Fruit fly (Drosophila melanogaster) whole organism, embryonic: ENCODE measurements around the gene CG42488.

Source experiments
- Adf1 ChIP-seq: fragments of 200-800 bp; sonication (Bioruptor generic); IDR thresholded peaks from 2 replicates; pipeline ENCODE4 v1.3.6; 2022; ENCODE audit warnings: missing biosample characterization, missing genetic modification characterization
- Aef1 ChIP-seq: fragments of 200-800 bp; sonication (Bioruptor generic); IDR thresholded peaks from 3 replicates; pipeline ENCODE4 v1.3.6; 2022; ENCODE audit warnings: missing biosample characterization, missing genetic modification characterization
- BEAF-32 ChIP-seq: fragments of 200-800 bp; sonication (Bioruptor generic); optimal IDR thresholded peaks from 3 replicates; lab custom pipeline; 2017; ENCODE audit warnings: missing biosample characterization, missing genetic modification characterization, mild to moderate bottlenecking, moderate library complexity, missing genetic modification reagents
- Blimp-1 ChIP-seq: fragments of 200-800 bp; sonication (Bioruptor generic); optimal IDR thresholded peaks from 3 replicates; lab custom pipeline; 2018; ENCODE audit warnings: missing biosample characterization, missing genetic modification characterization, mild to moderate bottlenecking, moderate library complexity, missing genetic modification reagents
- CG10147 ChIP-seq: fragments of 200-800 bp; sonication (Bioruptor generic); optimal IDR thresholded peaks from 2 replicates; lab custom pipeline; 2019; ENCODE audit warnings: missing biosample characterization, mild to moderate bottlenecking, missing genetic modification characterization, moderate library complexity
- CG11695 ChIP-seq: fragments of 200-800 bp; sonication (Bioruptor generic); IDR thresholded peaks from 3 replicates; pipeline ENCODE4 v1.3.6; 2022; ENCODE audit warnings: missing biosample characterization, missing genetic modification characterization
- CG12659 ChIP-seq: fragments of 200-800 bp; sonication (Bioruptor generic); optimal IDR thresholded peaks from 3 replicates; lab custom pipeline; 2017; ENCODE audit warnings: mild to moderate bottlenecking, missing biosample characterization, missing genetic modification reagents, missing genetic modification characterization
- CG12942 ChIP-seq: fragments of 200-800 bp; sonication (Bioruptor generic); optimal IDR thresholded peaks from 3 replicates; lab custom pipeline; 2016; ENCODE audit warnings: missing biosample characterization, missing genetic modification characterization
- CG13296 ChIP-seq: fragments of 200-800 bp; sonication (Bioruptor generic); optimal IDR thresholded peaks from 3 replicates; lab custom pipeline; 2018; ENCODE audit warnings: missing biosample characterization, mild to moderate bottlenecking, missing genetic modification characterization
- CG17568 ChIP-seq: fragments of 200-800 bp; sonication (Bioruptor generic); optimal IDR thresholded peaks from 2 replicates; lab custom pipeline; 2018; ENCODE audit warnings: missing biosample characterization, mild to moderate bottlenecking, missing genetic modification characterization, moderate library complexity
- CG17612 ChIP-seq: fragments of 200-800 bp; sonication (Bioruptor generic); IDR thresholded peaks from 2 replicates; pipeline ENCODE4 v1.3.6; 2022; ENCODE audit warnings: missing biosample characterization, missing genetic modification characterization
- CG18262 ChIP-seq: fragments of 200-800 bp; optimal IDR thresholded peaks from 3 replicates; lab custom pipeline; 2019; ENCODE audit warnings: missing biosample characterization, mild to moderate bottlenecking, missing genetic modification characterization, moderate library complexity
- CG2712 ChIP-seq: fragments of 200-800 bp; optimal IDR thresholded peaks from 3 replicates; lab custom pipeline; 2019; ENCODE audit warnings: missing biosample characterization, mild to moderate bottlenecking, missing genetic modification characterization, moderate library complexity
- CG3163 ChIP-seq: fragments of 200-800 bp; sonication (Bioruptor generic); optimal IDR thresholded peaks from 3 replicates; lab custom pipeline; 2016; ENCODE audit warnings: missing biosample characterization, missing genetic modification characterization
- CG34224 ChIP-seq: fragments of 200-800 bp; sonication (Bioruptor generic); IDR thresholded peaks from 3 replicates; pipeline ENCODE4 v1.3.6; 2022; ENCODE audit warnings: missing biosample characterization, missing genetic modification characterization; ENCODE audit not compliant: partially characterized antibody
- CG3838 ChIP-seq: fragments of 200-800 bp; sonication (Bioruptor generic); optimal IDR thresholded peaks from 3 replicates; lab custom pipeline; 2016; ENCODE audit warnings: missing biosample characterization, missing genetic modification characterization
- CG3847 ChIP-seq: fragments of 200-800 bp; sonication (Bioruptor generic); IDR thresholded peaks from 2 replicates; pipeline ENCODE4 v1.3.6; 2022; ENCODE audit warnings: missing biosample characterization, missing genetic modification characterization
- CG4617 ChIP-seq: fragments of 200-800 bp; sonication (Bioruptor generic); optimal IDR thresholded peaks from 3 replicates; lab custom pipeline; 2016; ENCODE audit warnings: missing biosample characterization, missing genetic modification characterization, borderline replicate concordance
- CG4854 ChIP-seq: fragments of 200-800 bp; sonication (Bioruptor generic); optimal IDR thresholded peaks from 2 replicates; lab custom pipeline; 2016; ENCODE audit warnings: missing biosample characterization, missing genetic modification characterization, inconsistent platforms
- CG6683 ChIP-seq: fragments of 200-800 bp; sonication (Bioruptor generic); optimal IDR thresholded peaks from 2 replicates; lab custom pipeline; 2017; ENCODE audit warnings: missing biosample characterization, mild to moderate bottlenecking, missing genetic modification characterization, missing genetic modification reagents
- CG6765 ChIP-seq: fragments of 200-800 bp; sonication (Bioruptor generic); optimal IDR thresholded peaks from 3 replicates; lab custom pipeline; 2017; ENCODE audit warnings: missing biosample characterization, mild to moderate bottlenecking, missing genetic modification characterization
- CG6791 ChIP-seq: fragments of 200-800 bp; sonication (Bioruptor generic); IDR thresholded peaks from 3 replicates; pipeline ENCODE4 v1.3.6; 2022; ENCODE audit warnings: missing biosample characterization, missing genetic modification characterization; ENCODE audit not compliant: partially characterized antibody
- CG7839 ChIP-seq: fragments of 200-800 bp; sonication (Bioruptor generic); optimal IDR thresholded peaks from 3 replicates; lab custom pipeline; 2018; ENCODE audit warnings: missing biosample characterization, mild to moderate bottlenecking, missing genetic modification characterization, moderate library complexity
- CG7987 ChIP-seq: fragments of 200-800 bp; sonication (Bioruptor generic); optimal IDR thresholded peaks from 2 replicates; lab custom pipeline; 2018; ENCODE audit warnings: missing biosample characterization, mild to moderate bottlenecking, missing genetic modification characterization, moderate library complexity
- CG8359 ChIP-seq: fragments of 200-800 bp; sonication (Bioruptor generic); optimal IDR thresholded peaks from 2 replicates; lab custom pipeline; 2017; ENCODE audit warnings: missing biosample characterization, mild to moderate bottlenecking, missing genetic modification characterization, borderline replicate concordance
- Deaf1 ChIP-seq: fragments of 200-800 bp; optimal IDR thresholded peaks from 3 replicates; lab custom pipeline; 2019; ENCODE audit warnings: missing biosample characterization, mild to moderate bottlenecking, missing genetic modification characterization, moderate library complexity
- GATAe ChIP-seq: fragments of 200-800 bp; sonication (Bioruptor generic); conservative IDR thresholded peaks from 2 replicates; pipeline ENCODE4 v1.3.6; 2022; ENCODE audit warnings: missing biosample characterization, missing genetic modification characterization
- Hr39 ChIP-seq: fragments of >200 bp; optimal IDR thresholded peaks from 2 replicates; lab custom pipeline; 2017
- Max ChIP-seq: fragments of 200-800 bp; sonication (Bioruptor generic); optimal IDR thresholded peaks from 2 replicates; lab custom pipeline; 2016; ENCODE audit warnings: missing biosample characterization, mild to moderate bottlenecking, missing genetic modification characterization
- NC2β ChIP-seq: fragments of 200-800 bp; sonication (Bioruptor generic); optimal IDR thresholded peaks from 2 replicates; lab custom pipeline; 2016; ENCODE audit warnings: missing biosample characterization, missing genetic modification characterization
- Ravus ChIP-seq: fragments of 200-800 bp; sonication (Bioruptor generic); IDR thresholded peaks from 2 replicates; pipeline ENCODE4 v1.3.6; 2022; ENCODE audit warnings: missing biosample characterization, missing genetic modification characterization
- btn ChIP-seq: fragments of 200-800 bp; sonication (Bioruptor generic); optimal IDR thresholded peaks from 2 replicates; lab custom pipeline; 2016; ENCODE audit warnings: missing biosample characterization, missing genetic modification characterization
- corto ChIP-seq: fragments of 200-800 bp; sonication (Bioruptor generic); optimal IDR thresholded peaks from 2 replicates; lab custom pipeline; 2016; ENCODE audit warnings: missing biosample characterization, mild to moderate bottlenecking, missing genetic modification characterization, moderate library complexity
- cwo ChIP-seq: fragments of 200-800 bp; sonication (Bioruptor generic); optimal IDR thresholded peaks from 3 replicates; lab custom pipeline; 2017; ENCODE audit warnings: missing biosample characterization, missing genetic modification characterization, mild to moderate bottlenecking, moderate library complexity, missing genetic modification reagents
- esg ChIP-seq: fragments of 200-800 bp; sonication (Bioruptor generic); conservative IDR thresholded peaks from 2 replicates; pipeline ENCODE4 v1.3.6; 2022; ENCODE audit warnings: missing biosample characterization, missing genetic modification characterization
- eyg ChIP-seq: fragments of 200-800 bp; sonication (Bioruptor generic); optimal IDR thresholded peaks from 3 replicates; lab custom pipeline; 2016; ENCODE audit warnings: missing biosample characterization, missing genetic modification characterization
- hb ChIP-seq: fragments of 200-800 bp; sonication (Bioruptor generic); IDR thresholded peaks from 3 replicates; pipeline ENCODE4 v1.3.6; 2022; ENCODE audit warnings: missing biosample characterization, missing genetic modification characterization; ENCODE audit not compliant: partially characterized antibody
- kah ChIP-seq: fragments of 200-800 bp; sonication (Bioruptor generic); optimal IDR thresholded peaks from 2 replicates; lab custom pipeline; 2018; ENCODE audit warnings: missing biosample characterization, mild to moderate bottlenecking, missing genetic modification characterization
- lbe ChIP-seq: fragments of 200-800 bp; sonication (Bioruptor generic); optimal IDR thresholded peaks from 2 replicates; lab custom pipeline; 2016; ENCODE audit warnings: missing biosample characterization, mild to moderate bottlenecking, missing genetic modification characterization
- lilli ChIP-seq: fragments of 200-800 bp; sonication (Bioruptor generic); optimal IDR thresholded peaks from 3 replicates; lab custom pipeline; 2016; ENCODE audit warnings: missing biosample characterization, missing genetic modification characterization
- lmd ChIP-seq: fragments of 200-800 bp; sonication (Bioruptor generic); IDR thresholded peaks from 2 replicates; pipeline ENCODE4 v1.3.6; 2022; ENCODE audit warnings: missing biosample characterization, missing genetic modification characterization
- luna ChIP-seq: fragments of 200-800 bp; sonication (Bioruptor generic); optimal IDR thresholded peaks from 2 replicates; lab custom pipeline; 2016; ENCODE audit warnings: missing biosample characterization, missing genetic modification characterization
- odd ChIP-seq: fragments of 200-800 bp; sonication (Bioruptor generic); optimal IDR thresholded peaks from 2 replicates; lab custom pipeline; 2017; ENCODE audit warnings: missing biosample characterization, mild to moderate bottlenecking, missing genetic modification characterization
- p53 ChIP-seq: fragments of 200-800 bp; sonication (Bioruptor generic); optimal IDR thresholded peaks from 2 replicates; lab custom pipeline; 2016; ENCODE audit warnings: missing biosample characterization, missing genetic modification characterization
- psq ChIP-seq: fragments of 200-800 bp; sonication (Bioruptor generic); optimal IDR thresholded peaks from 2 replicates; lab custom pipeline; 2017; ENCODE audit warnings: missing biosample characterization, missing genetic modification characterization
- rib ChIP-seq: fragments of 200-800 bp; sonication (Bioruptor generic); IDR thresholded peaks from 2 replicates; pipeline ENCODE4 v1.3.6; 2022; ENCODE audit warnings: missing biosample characterization, missing genetic modification characterization
- sd ChIP-seq: fragments of 200-800 bp; sonication (Bioruptor generic); optimal IDR thresholded peaks from 3 replicates; lab custom pipeline; 2018; ENCODE audit warnings: missing biosample characterization, mild to moderate bottlenecking, missing genetic modification characterization, moderate library complexity
- ssp ChIP-seq: fragments of 200-800 bp; sonication (Bioruptor generic); IDR thresholded peaks from 2 replicates; pipeline ENCODE4 v1.3.6; 2022; ENCODE audit warnings: missing biosample characterization, missing genetic modification characterization
- stwl ChIP-seq: fragments of 200-800 bp; sonication (Bioruptor generic); optimal IDR thresholded peaks from 3 replicates; lab custom pipeline; 2018; ENCODE audit warnings: missing biosample characterization, mild to moderate bottlenecking, missing genetic modification characterization, moderate library complexity
- unpg ChIP-seq: fragments of 200-800 bp; sonication (Bioruptor generic); optimal IDR thresholded peaks from 3 replicates; lab custom pipeline; 2018; ENCODE audit warnings: missing biosample characterization, mild to moderate bottlenecking, missing genetic modification characterization, moderate library complexity
- wor ChIP-seq: fragments of 200-800 bp; sonication (Bioruptor generic); IDR thresholded peaks from 2 replicates; pipeline ENCODE4 v1.3.6; 2022; ENCODE audit warnings: missing biosample characterization, missing genetic modification characterization
- yki ChIP-seq: fragments of >200 bp; optimal IDR thresholded peaks from 3 replicates; lab custom pipeline; 2018

Gene CG42488

DNA sequence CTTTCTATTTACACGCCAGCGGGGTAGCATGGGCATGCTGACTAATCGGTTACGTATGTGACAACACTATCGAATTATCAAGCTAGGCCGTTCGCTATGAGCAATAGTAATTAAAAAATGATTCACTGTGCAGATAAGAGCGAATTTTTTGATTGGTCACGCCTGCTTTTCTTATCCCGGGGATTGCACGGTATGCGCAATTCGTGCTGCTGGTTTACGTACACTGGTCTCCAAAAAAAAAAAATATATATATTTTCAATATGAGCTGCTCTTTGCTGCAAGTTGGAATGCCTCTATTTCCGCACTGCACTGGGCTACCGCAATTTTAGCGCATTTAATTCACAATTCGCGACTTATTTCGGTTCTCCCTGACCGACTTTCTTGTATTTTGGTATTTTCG, 7.5 kb downstream of the CG42488 start (continued):
- TF ChIP-seq CG3838 (GFP tag; lab: Kevin White, UChicago) = no peak
- no peak for TF ChIP-seq wor
- no peak for TF ChIP-seq CG17568 (GFP tag; lab: Kevin White, UChicago)
- no peak for TF ChIP-seq CG11695 (GFP tag; lab: Robert Waterston, UW)
- no peak for TF ChIP-seq yki
- TF ChIP-seq p53 (GFP tag; lab: Kevin White, UChicago) = no peak
- no peak for TF ChIP-seq hb (GFP tag; lab: Robert Waterston, UW)
- TF ChIP-seq CG4617 (GFP tag; lab: Kevin White, UChicago) = peak; percentile 39
- no peak for TF ChIP-seq CG4854 (GFP tag; lab: Kevin White, UChicago)
- no peak for TF ChIP-seq kah (GFP tag; lab: Kevin White, UChicago)
- no peak for TF ChIP-seq CG10147 (GFP tag; lab: Kevin White, UChicago)
- no peak for TF ChIP-seq CG6683 (GFP tag; lab: Kevin White, UChicago)
- no peak for TF ChIP-seq cwo (GFP tag; lab: Kevin White, UChicago)
- TF ChIP-seq CG13296 (GFP tag; lab: Kevin White, UChicago) = no peak
- TF ChIP-seq CG17612 = no peak
- TF ChIP-seq CG7839 (tag; lab: Kevin White, UChicago) = peak; percentile 30
- no peak for TF ChIP-seq GATAe (GFP tag; lab: Robert Waterston, UW)
- no peak for TF ChIP-seq CG3847 (GFP tag; lab: Robert Waterston, UW)
- peak; percentile 40 for TF ChIP-seq unpg
- no peak for TF ChIP-seq Hr39 (lab: Kevin White, UChicago)
- TF ChIP-seq Max (GFP tag; lab: Kevin White, UChicago) = no peak
- TF ChIP-seq stwl (tag; lab: Kevin White, UChicago) = no peak
- TF ChIP-seq ssp = no peak
- TF ChIP-seq NC2β (GFP tag; lab: Kevin White, UChicago) = no peak
- TF ChIP-seq btn = no peak
- TF ChIP-seq lmd = peak; percentile 34; the same call in 1 of the 2 replicates
- no peak for TF ChIP-seq CG6765 (GFP tag; lab: Kevin White, UChicago)
- TF ChIP-seq luna (GFP tag; lab: Kevin White, UChicago) = no peak
- TF ChIP-seq eyg (GFP tag; lab: Kevin White, UChicago) = no peak
- no peak for TF ChIP-seq CG34224 (GFP tag; lab: Robert Waterston, UW)
- TF ChIP-seq CG18262 (tag; lab: Kevin White, UChicago) = no peak
- no peak for TF ChIP-seq corto
- TF ChIP-seq esg (GFP tag; lab: Robert Waterston, UW) = peak; percentile 35
- no peak for TF ChIP-seq lilli (GFP tag; lab: Kevin White, UChicago)
- no peak for TF ChIP-seq odd (GFP tag; lab: Kevin White, UChicago)
- TF ChIP-seq BEAF-32 (GFP tag; lab: Kevin White, UChicago) = no peak
- no peak for TF ChIP-seq CG7987 (GFP tag; lab: Kevin White, UChicago)
- no peak for TF ChIP-seq Ravus (GFP tag; lab: Robert Waterston, UW)
- TF ChIP-seq Aef1 = 0 out of 3 replicates have a peak, but pooled peaks have one; percentile 10
- no peak for TF ChIP-seq Blimp-1 (GFP tag; lab: Kevin White, UChicago)
- peak; percentile 7 for TF ChIP-seq lbe (GFP tag; lab: Kevin White, UChicago)
- TF ChIP-seq CG12659 (GFP tag; lab: Kevin White, UChicago) = no peak
- TF ChIP-seq sd (tag; lab: Kevin White, UChicago) = peak; percentile 65
- TF ChIP-seq CG2712 = no peak
- TF ChIP-seq Deaf1 (tag; lab: Kevin White, UChicago) = no peak
- TF ChIP-seq CG12942 (GFP tag; lab: Kevin White, UChicago) = no peak
- no peak for TF ChIP-seq CG6791
- no peak for TF ChIP-seq Adf1 (GFP tag; lab: Robert Waterston, UW)
- no peak for TF ChIP-seq CG3163 (GFP tag; lab: Kevin White, UChicago)
- TF ChIP-seq psq = no peak
- no peak for TF ChIP-seq CG8359
- no peak for TF ChIP-seq rib
